Worm (Caenorhabditis elegans): ENCODE measurements around the gene grl-23.
A peak's percentile ranks its signal among the peaks of the same experiment; 100 is the strongest.

grl-23 gene

ce11 chrV:12607113-12607512, 30.4 kb upstream of the grl-23 start, which contains the start of gene erg-28:
Gene erg-28, plus strand, starts transcription at chrV:12607413.
- no peak for TF ChIP-seq lin-38 (GFP tag; IDR thresholded peaks at IDR 0.05)

DNA sequence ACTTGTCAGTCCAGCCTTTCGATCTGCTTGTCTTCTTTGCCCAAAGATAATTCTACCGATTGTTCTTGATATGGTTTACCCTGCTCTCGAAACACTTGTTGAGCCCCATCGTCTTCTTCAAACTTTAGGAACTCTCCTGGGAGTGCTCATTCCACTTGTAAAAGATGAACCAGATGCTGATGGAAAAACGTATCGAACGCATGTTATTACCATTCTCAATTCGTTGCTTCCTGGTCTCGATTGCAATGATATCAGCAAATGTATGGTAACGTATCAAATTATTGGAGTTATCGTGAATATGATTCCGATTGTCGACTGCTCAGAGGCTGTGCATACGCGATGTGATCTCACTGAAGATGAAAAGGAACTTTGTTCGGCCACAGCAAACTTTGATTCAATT, 25.1 kb upstream of the grl-23 start:
- TF ChIP-seq nhr-10 (tag; optimal IDR thresholded peaks at IDR 0.05) (no peak), unc-130 (GFP tag; optimal IDR thresholded peaks at IDR 0.05) (no peak), unc-62 (GFP tag; optimal IDR thresholded peaks at IDR 0.05 in 1 of 2) (peak in 1 of 2 experiments; percentile 84), unc-62 (tag; optimal IDR thresholded peaks at IDR 0.05) (no peak), R02D3.7 (tag; optimal IDR thresholded peaks at IDR 0.05) (no peak), aha-1 (tag) (peak; percentile 53)

DNA sequence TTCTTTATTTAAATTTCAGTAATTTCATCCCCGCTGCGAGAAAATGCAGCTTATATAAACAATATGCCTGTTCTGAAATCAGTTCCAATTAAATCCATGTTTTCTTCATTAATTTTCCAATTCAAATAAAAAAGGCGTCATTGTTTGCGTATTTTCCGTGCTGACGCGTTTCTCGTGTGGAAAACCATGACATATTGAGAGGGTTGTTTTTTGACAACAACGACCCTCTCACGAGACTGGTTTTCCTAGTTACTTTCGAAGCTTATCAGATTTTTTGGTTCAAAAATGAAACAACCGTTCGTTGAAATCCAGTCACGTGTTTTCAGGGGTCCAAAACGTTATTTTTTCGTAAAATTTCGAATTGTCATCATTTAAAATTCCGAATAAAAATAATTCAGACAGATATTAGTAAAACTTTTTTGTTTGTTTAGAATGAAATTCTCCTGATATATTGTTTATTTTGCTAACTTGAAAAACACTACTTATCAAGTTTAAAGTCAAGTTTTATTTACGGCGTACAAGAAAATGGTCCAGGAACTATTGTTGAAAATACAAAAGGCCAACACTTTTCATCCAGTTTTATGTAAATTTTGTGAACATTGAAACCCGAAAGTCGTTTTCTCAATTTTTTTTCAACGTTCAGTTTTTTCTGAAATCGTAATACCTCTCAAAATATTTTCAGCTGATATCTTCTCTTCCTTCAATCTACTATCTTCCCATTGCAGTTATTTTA, 23.0 kb upstream of the grl-23 start, which contains the start of gene C14C10.5:
Gene C14C10.5, plus strand, starts transcription at position 683 of the 733 bp plus-strand sequence.
- TF ChIP-seq mes-2 (tag; optimal IDR thresholded peaks at IDR 0.05; ENCODE audit: poor library complexity, severe bottlenecking) (peak; percentile 27), mdl-1 (tag; optimal IDR thresholded peaks at IDR 0.05) (peak in 1 of 2 experiments; percentile 33), ZK546.5 (tag; optimal IDR thresholded peaks at IDR 0.05) (no peak), mxl-2 (GFP tag; conservative IDR thresholded peaks at IDR 0.05) (no peak), hlh-30 (tag; optimal IDR thresholded peaks at IDR 0.05; ENCODE audit: insufficient read depth) (no peak), nhr-111 (GFP tag; optimal IDR thresholded peaks at IDR 0.05) (no peak), dve-1 (tag; optimal IDR thresholded peaks at IDR 0.05; ENCODE audit: insufficient read depth) (peak; percentile 48), hlh-11 (tag; optimal IDR thresholded peaks at IDR 0.05) (peak; percentile 38), daf-16 (GFP tag; optimal IDR thresholded peaks at IDR 0.05) (no peak), daf-16 (tag; optimal IDR thresholded peaks at IDR 0.05) (peak; percentile 79), T20F7.1 (GFP tag; optimal IDR thresholded peaks at IDR 0.05) (peak; percentile 41), nhr-28 (tag; optimal IDR thresholded peaks at IDR 0.05) (no peak), mxl-3 (GFP tag; optimal IDR thresholded peaks at IDR 0.05) (peak; percentile 15), rbr-2 (tag; optimal IDR thresholded peaks at IDR 0.05) (no peak), nhr-10 (tag; optimal IDR thresholded peaks at IDR 0.05) (no peak), daf-19 (GFP tag; conservative IDR thresholded peaks at IDR 0.05) (0 out of 2 replicates have a peak, but pooled peaks have one; percentile 24), zfp-2 (tag; optimal IDR thresholded peaks at IDR 0.05) (no peak)

DNA sequence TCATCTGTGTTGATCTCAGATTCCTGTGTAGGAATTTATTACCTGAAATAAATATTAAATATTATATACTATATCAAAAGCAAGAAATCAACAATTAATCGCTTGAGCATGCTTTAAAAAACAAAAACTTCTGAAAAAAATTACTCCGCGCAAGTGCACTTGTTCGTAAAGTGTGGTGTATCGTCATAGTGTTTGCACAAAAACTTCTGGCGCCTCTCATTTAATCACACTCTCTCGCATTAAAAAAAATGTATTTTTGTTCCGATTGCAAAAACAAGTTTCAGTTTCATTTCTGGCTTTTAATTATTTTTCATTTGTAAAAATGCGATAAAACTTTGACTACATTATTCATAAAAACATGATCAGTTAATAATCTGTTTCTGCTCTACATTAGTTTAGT, 22.4 kb upstream of the grl-23 start, which contains the start of the genes C14C10.10 and ril-2:
Gene C14C10.10, minus strand, starts transcription at position 19 of the 400 bp plus-strand sequence.
Gene ril-2, minus strand, starts transcription at position 48 of the 400 bp plus-strand sequence.
- TF ChIP-seq Y5F2A.4 (GFP tag; optimal IDR thresholded peaks at IDR 0.05) (no peak), lsy-2 (tag; optimal IDR thresholded peaks at IDR 0.05) (peak in 1 of 2 experiments; percentile 32), spr-3 (GFP tag; optimal IDR thresholded peaks at IDR 0.05) (no peak), mes-2 (tag; optimal IDR thresholded peaks at IDR 0.05; ENCODE audit: poor library complexity, severe bottlenecking) (peak; percentile 40)

ce11 chrV:12596795-12597194, 20.1 kb upstream of the grl-23 start:
- TF ChIP-seq nhr-42 (GFP tag; IDR thresholded peaks at IDR 0.05) (no peak), zip-2 (tag; optimal IDR thresholded peaks at IDR 0.05) (peak; percentile 54), Y75B8A.6 (GFP tag; IDR thresholded peaks at IDR 0.05) (peak; percentile 60; the same call in 1 of the 2 replicates), nhr-6 (tag; optimal IDR thresholded peaks at IDR 0.05) (peak; percentile 85), madf-5 (GFP tag; IDR thresholded peaks at IDR 0.05) (peak; percentile 36 to 45; a peak in 1 of 4 replicates), jun-1 (tag; optimal IDR thresholded peaks at IDR 0.05) (no peak), mxl-3 (GFP tag; optimal IDR thresholded peaks at IDR 0.05) (peak; percentile 50), nhr-10 (tag; optimal IDR thresholded peaks at IDR 0.05) (no peak), lin-38 (GFP tag; IDR thresholded peaks at IDR 0.05) (peak; percentile 65), rbr-2 (tag; optimal IDR thresholded peaks at IDR 0.05) (peak; percentile 53), daf-19 (GFP tag; conservative IDR thresholded peaks at IDR 0.05) (no peak), lsy-2 (tag; optimal IDR thresholded peaks at IDR 0.05) (peak in 1 of 2 experiments; percentile 42), spr-1 (tag; optimal IDR thresholded peaks at IDR 0.05) (peak; percentile 61), F10B5.3 (tag; optimal IDR thresholded peaks at IDR 0.05) (peak; percentile 24), nhr-41 (GFP tag; IDR thresholded peaks at IDR 0.05) (0 out of 2 replicates have a peak, but pooled peaks have one; percentile 40), snpc-4 (tag; optimal IDR thresholded peaks at IDR 0.05) (no peak), lir-3 (tag; optimal IDR thresholded peaks at IDR 0.05) (peak; percentile 13), D1046.2 (GFP tag; IDR thresholded peaks at IDR 0.05) (peak; percentile 83), hlh-11 (tag; optimal IDR thresholded peaks at IDR 0.05) (peak; percentile 47), ZK337.2 (GFP tag; IDR thresholded peaks at IDR 0.05) (no peak), lin-29 (GFP tag; IDR thresholded peaks at IDR 0.05) (no peak), F37D6.2 (tag; optimal IDR thresholded peaks at IDR 0.05) (no peak), nhr-28 (tag; optimal IDR thresholded peaks at IDR 0.05) (peak; percentile 43)
